Fruit fly (Drosophila melanogaster) whole organism, embryonic: ENCODE data around the gene CG32720.

Source experiments
- Aef1 ChIP-seq: fragments of 200-800 bp; sonication (Bioruptor generic); IDR thresholded peaks from 3 replicates; pipeline ENCODE4 v1.3.6; 2022; ENCODE audit warnings: missing biosample characterization, missing genetic modification characterization
- CG12659 ChIP-seq: fragments of 200-800 bp; sonication (Bioruptor generic); optimal IDR thresholded peaks from 3 replicates; lab custom pipeline; 2017; ENCODE audit warnings: mild to moderate bottlenecking, missing biosample characterization, missing genetic modification reagents, missing genetic modification characterization
- CG13296 ChIP-seq: fragments of 200-800 bp; sonication (Bioruptor generic); optimal IDR thresholded peaks from 3 replicates; lab custom pipeline; 2018; ENCODE audit warnings: missing biosample characterization, mild to moderate bottlenecking, missing genetic modification characterization
- CG13424 ChIP-seq: fragments of 200-800 bp; sonication (Bioruptor generic); optimal IDR thresholded peaks from 2 replicates; lab custom pipeline; 2019; ENCODE audit warnings: missing biosample characterization, mild to moderate bottlenecking, missing genetic modification characterization, moderate library complexity
- CG13775 ChIP-seq: fragments of 200-800 bp; sonication (Bioruptor generic); optimal IDR thresholded peaks from 3 replicates; lab custom pipeline; 2017; ENCODE audit warnings: missing biosample characterization, mild to moderate bottlenecking, missing genetic modification characterization
- CG1647 ChIP-seq: fragments of 200-800 bp; sonication (Bioruptor generic); optimal IDR thresholded peaks from 3 replicates; lab custom pipeline; 2016; ENCODE audit warnings: missing biosample characterization, missing genetic modification characterization
- CG16815 ChIP-seq: fragments of 200-800 bp; sonication (Bioruptor generic); optimal IDR thresholded peaks from 3 replicates; lab custom pipeline; 2017; ENCODE audit warnings: missing biosample characterization, mild to moderate bottlenecking, missing genetic modification characterization
- CG1832 ChIP-seq: fragments of 200-800 bp; sonication (Bioruptor generic); optimal IDR thresholded peaks from 2 replicates; lab custom pipeline; 2017; ENCODE audit warnings: missing biosample characterization, mild to moderate bottlenecking, missing genetic modification characterization, inconsistent platforms
- CG18764 ChIP-seq: fragments of 200-800 bp; sonication (Bioruptor generic); optimal IDR thresholded peaks from 3 replicates; lab custom pipeline; 2016; ENCODE audit warnings: missing biosample characterization, missing genetic modification characterization
- CG3065 ChIP-seq: fragments of 200-800 bp; sonication (Bioruptor generic); optimal IDR thresholded peaks from 2 replicates; lab custom pipeline; 2016; ENCODE audit warnings: missing biosample characterization, missing genetic modification characterization
- CG34376 ChIP-seq: fragments of 200-800 bp; sonication (Bioruptor generic); optimal IDR thresholded peaks from 2 replicates; lab custom pipeline; 2018; ENCODE audit warnings: missing biosample characterization, mild to moderate bottlenecking, missing genetic modification characterization
- CG42726 ChIP-seq: fragments of 200-800 bp; sonication (Bioruptor generic); IDR thresholded peaks from 2 replicates; pipeline ENCODE4 v1.3.6; 2022; ENCODE audit warnings: missing biosample characterization, missing genetic modification characterization; ENCODE audit not compliant: partially characterized antibody
- CG6654 ChIP-seq: fragments of 200-800 bp; sonication (Bioruptor generic); optimal IDR thresholded peaks from 2 replicates; lab custom pipeline; 2017; ENCODE audit warnings: missing biosample characterization, mild to moderate bottlenecking, missing genetic modification characterization
- CG6689 ChIP-seq: fragments of 200-800 bp; sonication (Bioruptor generic); IDR thresholded peaks from 2 replicates; pipeline ENCODE4 v1.3.6; 2022; ENCODE audit warnings: missing biosample characterization, missing genetic modification characterization
- CG7987 ChIP-seq: fragments of 200-800 bp; sonication (Bioruptor generic); optimal IDR thresholded peaks from 2 replicates; lab custom pipeline; 2018; ENCODE audit warnings: missing biosample characterization, mild to moderate bottlenecking, missing genetic modification characterization, moderate library complexity
- CG8765 ChIP-seq: fragments of 200-800 bp; sonication (Bioruptor generic); IDR thresholded peaks from 2 replicates; pipeline ENCODE4 v1.3.6; 2022; ENCODE audit warnings: missing biosample characterization, missing genetic modification characterization
- CG9932 ChIP-seq: fragments of 200-800 bp; sonication (Bioruptor generic); IDR thresholded peaks from 2 replicates; pipeline ENCODE4 v1.3.6; 2022; ENCODE audit warnings: missing biosample characterization, missing genetic modification characterization
- H2.0 ChIP-seq: fragments of 200-800 bp; sonication (Bioruptor generic); IDR thresholded peaks from 2 replicates; pipeline ENCODE4 v1.3.6; 2022; ENCODE audit warnings: missing biosample characterization, missing genetic modification characterization
- Lpt ChIP-seq: fragments of >200 bp; optimal IDR thresholded peaks from 2 replicates; lab custom pipeline; 2018; ENCODE audit warnings: missing biosample characterization, missing genetic modification characterization
- NC2α ChIP-seq: fragments of 200-800 bp; sonication (Bioruptor generic); optimal IDR thresholded peaks from 2 replicates; lab custom pipeline; 2016; ENCODE audit warnings: missing biosample characterization, missing genetic modification characterization
- NFAT ChIP-seq: fragments of 200-800 bp; sonication (Bioruptor generic); IDR thresholded peaks from 2 replicates; pipeline ENCODE4 v1.3.6; 2022; ENCODE audit warnings: missing biosample characterization, missing genetic modification characterization
- Spps ChIP-seq: fragments of 200-800 bp; sonication (Bioruptor generic); optimal IDR thresholded peaks from 2 replicates; lab custom pipeline; 2018; ENCODE audit warnings: missing biosample characterization, mild to moderate bottlenecking, missing genetic modification characterization
- Taf1 ChIP-seq: fragments of 200-800 bp; sonication (Bioruptor generic); IDR thresholded peaks from 2 replicates; pipeline ENCODE4 v1.3.6; 2022; ENCODE audit warnings: missing biosample characterization, missing genetic modification characterization
- Trl ChIP-seq, 3 experiments: fragments of >200 bp in 2 of 3; fragments of 200-800 bp in 1 of 3; sonication (Bioruptor generic) in 1 of 3; optimal IDR thresholded peaks; 2 replicates in 1 of 3; 3 replicates in 2 of 3; lab custom pipeline; 2016 to 2017; ENCODE audit warnings: missing biosample characterization in 1 of 3, missing genetic modification characterization in 1 of 3
- Usf ChIP-seq: fragments of 200-800 bp; sonication (Bioruptor generic); optimal IDR thresholded peaks from 2 replicates; lab custom pipeline; 2017; ENCODE audit warnings: missing genotype, missing biosample characterization, missing genetic modification characterization
- ac ChIP-seq: fragments of 200-800 bp; sonication (Bioruptor generic); optimal IDR thresholded peaks from 3 replicates; lab custom pipeline; 2017; ENCODE audit warnings: missing biosample characterization, mild to moderate bottlenecking, missing genetic modification characterization
- aop ChIP-seq: fragments of 200-800 bp; sonication (Bioruptor generic); IDR thresholded peaks from 2 replicates; pipeline ENCODE4 v1.3.6; 2022; ENCODE audit warnings: missing biosample characterization, missing genetic modification characterization
- bbx ChIP-seq: fragments of 200-800 bp; sonication (Bioruptor generic); IDR thresholded peaks from 2 replicates; pipeline ENCODE4 v1.3.6; 2022; ENCODE audit warnings: missing biosample characterization, missing genetic modification characterization; ENCODE audit not compliant: partially characterized antibody
- bsh ChIP-seq, 2 experiments: fragments of 200-800 bp; sonication (Bioruptor generic); optimal IDR thresholded peaks; 2 replicates each; lab custom pipeline; 2017 to 2018; ENCODE audit warnings: mild to moderate bottlenecking in 2 of 2, missing biosample characterization in 2 of 2, missing genetic modification characterization in 2 of 2, moderate library complexity in 1 of 2
- btn ChIP-seq: fragments of 200-800 bp; sonication (Bioruptor generic); optimal IDR thresholded peaks from 2 replicates; lab custom pipeline; 2016; ENCODE audit warnings: missing biosample characterization, missing genetic modification characterization
- cato ChIP-seq: fragments of 200-800 bp; sonication (Bioruptor generic); optimal IDR thresholded peaks from 2 replicates; lab custom pipeline; 2016; ENCODE audit warnings: missing biosample characterization, missing genetic modification characterization, borderline replicate concordance
- caup ChIP-seq: fragments of 200-800 bp; sonication (Bioruptor generic); optimal IDR thresholded peaks from 3 replicates; lab custom pipeline; 2017; ENCODE audit warnings: missing biosample characterization, mild to moderate bottlenecking, missing genetic modification characterization, moderate library complexity; ENCODE audit not compliant: severe bottlenecking
- chif ChIP-seq, 2 experiments: fragments of 200-800 bp; sonication (Bioruptor generic); optimal IDR thresholded peaks; 3 replicates each; lab custom pipeline; 2016; ENCODE audit warnings: missing biosample characterization in 2 of 2, missing genetic modification characterization in 2 of 2
- dimm ChIP-seq: fragments of 200-800 bp; sonication (Bioruptor generic); IDR thresholded peaks from 2 replicates; pipeline ENCODE4 v1.3.6; 2022; ENCODE audit warnings: missing biosample characterization, missing genetic modification characterization
- disco-r ChIP-seq: fragments of 200-800 bp; sonication (Bioruptor generic); optimal IDR thresholded peaks from 2 replicates; lab custom pipeline; 2016; ENCODE audit warnings: missing biosample characterization, missing genetic modification characterization
- fd102C ChIP-seq: fragments of 200-800 bp; sonication (Bioruptor generic); optimal IDR thresholded peaks from 2 replicates; lab custom pipeline; 2018; ENCODE audit warnings: missing biosample characterization, mild to moderate bottlenecking, missing genetic modification characterization, moderate library complexity
- hkb ChIP-seq, 2 experiments: fragments of 200-800 bp in 1 of 2; fragments of >200 bp in 1 of 2; sonication (Bioruptor generic) in 1 of 2; IDR thresholded peaks in 1 of 2; optimal IDR thresholded peaks in 1 of 2; 2 replicates each; pipeline versions ENCODE4 v1.3.6 to Lab custom; 2017 to 2022; ENCODE audit warnings: missing biosample characterization in 1 of 2, missing genetic modification characterization in 1 of 2
- insv ChIP-seq, 2 experiments: fragments of 200-800 bp; sonication (Bioruptor generic); optimal IDR thresholded peaks; 3 replicates each; lab custom pipeline; 2016 to 2018; ENCODE audit warnings: missing biosample characterization in 2 of 2, missing genetic modification characterization in 2 of 2
- maf-S ChIP-seq: fragments of 200-800 bp; sonication (Bioruptor generic); optimal IDR thresholded peaks from 2 replicates; lab custom pipeline; 2016; ENCODE audit warnings: missing biosample characterization, missing genetic modification characterization
- pan ChIP-seq, 4 experiments: fragments of >200 bp in 3 of 4; fragments of 200-800 bp in 1 of 4; sonication (Bioruptor generic) in 1 of 4; optimal IDR thresholded peaks in 3 of 4; IDR thresholded peaks in 1 of 4; 2 replicates each; pipeline versions ENCODE4 v1.3.6 to Lab custom; 2017 to 2022; ENCODE audit warnings: missing biosample characterization in 2 of 4, missing genetic modification characterization in 2 of 4, mixed read lengths in 1 of 4
- peb ChIP-seq: fragments of 200-800 bp; sonication (Bioruptor generic); IDR thresholded peaks from 2 replicates; pipeline ENCODE4 v1.3.6; 2022; ENCODE audit warnings: missing biosample characterization, missing genetic modification characterization
- pum ChIP-seq: fragments of 200-800 bp; sonication (Bioruptor generic); optimal IDR thresholded peaks from 2 replicates; lab custom pipeline; 2016; ENCODE audit warnings: missing biosample characterization, missing genetic modification characterization
- ranshi ChIP-seq: fragments of 200-800 bp; sonication (Bioruptor generic); IDR thresholded peaks from 2 replicates; pipeline ENCODE4 v1.3.6; 2022; ENCODE audit warnings: missing biosample characterization, missing genetic modification characterization
- tna ChIP-seq: fragments of 200-800 bp; sonication (Bioruptor generic); IDR thresholded peaks from 2 replicates; pipeline ENCODE4 v1.3.6; 2022; ENCODE audit warnings: missing biosample characterization, missing genetic modification characterization; ENCODE audit not compliant: partially characterized antibody
- toy ChIP-seq: fragments of 200-800 bp; sonication (Bioruptor generic); IDR thresholded peaks from 2 replicates; pipeline ENCODE4 v1.3.6; 2022; ENCODE audit warnings: missing biosample characterization, missing genetic modification characterization
- trem ChIP-seq: fragments of 200-800 bp; optimal IDR thresholded peaks from 3 replicates; lab custom pipeline; 2019; ENCODE audit warnings: missing biosample characterization, mild to moderate bottlenecking, missing genetic modification characterization, moderate library complexity
- trh ChIP-seq: fragments of 200-800 bp; sonication (Bioruptor generic); optimal IDR thresholded peaks from 2 replicates; lab custom pipeline; 2016; ENCODE audit warnings: missing biosample characterization, missing genetic modification characterization
- vvl ChIP-seq: fragments of 200-800 bp; sonication (Bioruptor generic); IDR thresholded peaks from 2 replicates; pipeline ENCODE4 v1.3.6; 2022; ENCODE audit warnings: missing biosample characterization, missing genetic modification characterization
- yki ChIP-seq: fragments of >200 bp; optimal IDR thresholded peaks from 3 replicates; lab custom pipeline; 2018
- zen2 ChIP-seq: fragments of 200-800 bp; sonication (Bioruptor generic); IDR thresholded peaks from 3 replicates; pipeline ENCODE4 v1.3.6; 2022; ENCODE audit warnings: missing biosample characterization, missing genetic modification characterization; ENCODE audit not compliant: partially characterized antibody

The CG32720 gene

DNA sequence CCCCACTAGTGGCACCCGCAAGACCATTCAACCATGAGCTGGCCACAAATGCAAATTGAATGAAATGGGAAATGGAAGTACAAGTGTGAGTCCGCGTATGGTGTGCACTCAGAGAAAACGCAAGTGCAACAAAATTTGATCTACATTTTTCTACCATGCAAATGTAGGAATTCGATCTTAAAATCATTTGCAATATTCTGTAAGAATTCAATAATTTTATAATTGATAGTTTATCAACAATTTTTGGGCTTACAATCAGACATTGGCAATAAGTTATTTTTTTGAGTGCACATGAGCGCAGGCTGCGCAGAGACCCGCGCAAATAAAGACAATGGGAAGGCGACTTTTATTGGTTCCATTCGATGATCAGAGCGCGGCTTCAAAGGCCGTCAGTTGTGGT, 34.4 kb upstream of the CG32720 start (continued):
- TF ChIP-seq dimm (GFP tag; lab: Robert Waterston, UW): no peak
- no peak for TF ChIP-seq Lpt (GFP tag; lab: Kevin White, UChicago)
- no peak for TF ChIP-seq CG9932
- TF ChIP-seq disco-r (GFP tag; lab: Kevin White, UChicago): no peak
- TF ChIP-seq CG8765 (GFP tag; lab: Robert Waterston, UW): peak; percentile 24; the same call in 1 of the 2 replicates
- TF ChIP-seq hkb (optimal IDR thresholded peaks at IDR 0.05; lab: Kevin White, UChicago): no peak
- peak; percentile 31; the same call in 1 of the 2 replicates for TF ChIP-seq hkb (GFP tag; IDR thresholded peaks at IDR 0.05; lab: Robert Waterston, UW)
- TF ChIP-seq CG7987: no peak
- TF ChIP-seq CG13424 (tag; lab: Kevin White, UChicago): peak; percentile 28
- no peak for TF ChIP-seq CG12659
- no peak for TF ChIP-seq toy (GFP tag; lab: Robert Waterston, UW)
- TF ChIP-seq insv (GFP tag; optimal IDR thresholded peaks at IDR 0.05; lab: Kevin White, UChicago): no peak
- no peak for TF ChIP-seq NFAT (GFP tag; lab: Robert Waterston, UW)
- peak in 1 of 2 experiments; percentile 67 for TF ChIP-seq bsh (GFP tag; optimal IDR thresholded peaks at IDR 0.05; lab: Kevin White, UChicago)
- TF ChIP-seq pan (optimal IDR thresholded peaks at IDR 0.05; lab: Kevin White, UChicago): no peak
- peak in 1 of 2 experiments; percentile 35 for TF ChIP-seq pan (GFP tag; optimal IDR thresholded peaks at IDR 0.05 in 1 of 2, IDR thresholded peaks at IDR 0.05 in 1 of 2)
- TF ChIP-seq CG6654: no peak
- no peak for TF ChIP-seq btn (GFP tag; lab: Kevin White, UChicago)
- no peak for TF ChIP-seq zen2 (GFP tag; lab: Robert Waterston, UW)
- peak; percentile 17 for TF ChIP-seq ac (GFP tag; lab: Kevin White, UChicago)
- no peak for TF ChIP-seq caup (GFP tag; lab: Kevin White, UChicago)
- TF ChIP-seq cato: no peak
- no peak for TF ChIP-seq NC2α (GFP tag; lab: Kevin White, UChicago)
- peak; percentile 31 for TF ChIP-seq pum (GFP tag; lab: Kevin White, UChicago)
- TF ChIP-seq H2.0 (GFP tag; lab: Robert Waterston, UW): 0 out of 2 replicates have a peak, but pooled peaks have one; percentile 15
- no peak for TF ChIP-seq CG3065 (GFP tag; lab: Kevin White, UChicago)
- no peak for TF ChIP-seq fd102C (GFP tag; lab: Kevin White, UChicago)
- peak; percentile 21 for TF ChIP-seq CG13775
- peak; percentile 37 for TF ChIP-seq CG16815 (GFP tag; lab: Kevin White, UChicago)
- no peak for TF ChIP-seq Taf1
- no peak for TF ChIP-seq CG13296 (GFP tag; lab: Kevin White, UChicago)
- TF ChIP-seq maf-S (GFP tag; lab: Kevin White, UChicago): no peak
- TF ChIP-seq aop: no peak
- TF ChIP-seq CG18764 (GFP tag; lab: Kevin White, UChicago): peak; percentile 53
- TF ChIP-seq Aef1 (GFP tag; lab: Robert Waterston, UW): no peak
- TF ChIP-seq yki (lab: Kevin White, UChicago): no peak
- peak; percentile 14 for TF ChIP-seq trem (tag; lab: Kevin White, UChicago)
- no peak for TF ChIP-seq peb (GFP tag; lab: Robert Waterston, UW)
- TF ChIP-seq Spps: peak; percentile 53
- peak; percentile 12; the same call in 1 of the 2 replicates for TF ChIP-seq ranshi (GFP tag; lab: Robert Waterston, UW)
- no peak for TF ChIP-seq CG42726
- TF ChIP-seq bbx (GFP tag; lab: Robert Waterston, UW): no peak
- TF ChIP-seq chif (GFP tag; optimal IDR thresholded peaks at IDR 0.05; lab: Kevin White, UChicago): peak in 1 of 2 experiments; percentile 45
- no peak for TF ChIP-seq CG1832
- TF ChIP-seq Trl (optimal IDR thresholded peaks at IDR 0.05; lab: Kevin White, UChicago): no peak
- TF ChIP-seq Trl (GFP tag; optimal IDR thresholded peaks at IDR 0.05; lab: Kevin White, UChicago): peak; percentile 35
- peak; percentile 47 for TF ChIP-seq CG6689
- peak; percentile 1 for TF ChIP-seq Usf (GFP tag; lab: Kevin White, UChicago)
- peak; percentile 34 for TF ChIP-seq vvl (GFP tag; lab: Robert Waterston, UW)
- no peak for TF ChIP-seq tna (GFP tag; lab: Robert Waterston, UW)
- no peak for TF ChIP-seq CG1647 (GFP tag; lab: Kevin White, UChicago)
- TF ChIP-seq trh (GFP tag; lab: Kevin White, UChicago): no peak
- TF ChIP-seq CG34376 (GFP tag; lab: Kevin White, UChicago): no peak
